Worm (Caenorhabditis elegans): Measurements from ENCODE around the gene rpl-34.

rpl-34 gene

DNA sequence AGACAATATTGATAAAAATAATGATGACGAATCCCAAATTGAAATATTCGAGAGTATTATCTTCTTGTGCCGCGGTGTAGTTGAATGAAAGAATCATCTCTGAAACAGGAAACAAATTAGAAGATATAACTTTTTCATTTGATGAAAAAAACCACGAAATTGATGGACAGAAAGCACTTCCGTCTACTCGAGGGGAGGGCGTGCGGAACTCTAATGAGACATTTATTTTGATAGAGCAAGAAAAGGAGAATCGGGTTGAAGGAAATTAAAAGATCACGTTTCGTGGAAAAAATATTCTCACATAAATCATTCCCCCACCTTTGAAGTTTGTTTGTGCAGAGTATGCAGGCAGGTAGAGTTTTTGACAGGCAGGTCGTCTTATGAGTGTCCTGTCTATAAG is 7.4 kb upstream of the rpl-34 start, which contains the start of gene sre-14:
Gene sre-14 (minus strand): TSS at position 101 of the 400 bp plus-strand sequence.
- TF ChIP-seq med-1 (GFP tag; optimal IDR thresholded peaks at IDR 0.05; ENCODE audit: insufficient read depth) (no peak), T22C8.4 (GFP tag; IDR thresholded peaks at IDR 0.05) (no peak), klf-2 (GFP tag; conservative IDR thresholded peaks at IDR 0.05) (no peak), cog-1 (tag; optimal IDR thresholded peaks at IDR 0.05) (no peak), tab-1 (GFP tag; IDR thresholded peaks at IDR 0.05) (no peak), ztf-23 (GFP tag; IDR thresholded peaks at IDR 0.05) (no peak), ref-1 (GFP tag; conservative IDR thresholded peaks at IDR 0.05) (no peak), ztf-29 (GFP tag; IDR thresholded peaks at IDR 0.05) (no peak), flt-1 (GFP tag; IDR thresholded peaks at IDR 0.05) (no peak)

DNA sequence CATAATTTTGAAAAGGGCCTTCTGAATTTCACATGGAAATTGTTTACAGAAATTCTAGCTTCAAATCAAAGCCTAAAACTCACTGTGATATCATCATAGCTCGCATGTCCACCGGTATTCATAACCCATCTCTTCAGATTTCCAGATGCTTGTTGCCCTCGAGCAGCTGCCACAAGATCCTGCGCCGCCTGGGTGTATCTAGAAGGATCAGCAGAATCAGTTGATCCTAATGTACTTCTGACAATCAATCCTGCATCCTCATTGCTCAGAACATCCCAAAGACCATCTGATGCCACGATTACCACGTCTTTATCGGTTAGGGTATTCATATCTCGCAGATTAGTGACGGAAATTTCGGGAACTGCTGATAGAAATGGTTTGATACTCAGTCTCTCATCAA is 2.9 kb upstream of the rpl-34 start:
- TF ChIP-seq ztf-23 (GFP tag; IDR thresholded peaks at IDR 0.05) (no peak), T22C8.4 (GFP tag; IDR thresholded peaks at IDR 0.05) (no peak), klf-2 (GFP tag; conservative IDR thresholded peaks at IDR 0.05) (no peak), tab-1 (GFP tag; IDR thresholded peaks at IDR 0.05) (no peak), cog-1 (tag; optimal IDR thresholded peaks at IDR 0.05) (no peak), ref-1 (GFP tag; conservative IDR thresholded peaks at IDR 0.05) (no peak), flt-1 (GFP tag; IDR thresholded peaks at IDR 0.05) (no peak), med-1 (GFP tag; optimal IDR thresholded peaks at IDR 0.05; ENCODE audit: insufficient read depth) (no peak), ztf-29 (GFP tag; IDR thresholded peaks at IDR 0.05) (no peak)

DNA sequence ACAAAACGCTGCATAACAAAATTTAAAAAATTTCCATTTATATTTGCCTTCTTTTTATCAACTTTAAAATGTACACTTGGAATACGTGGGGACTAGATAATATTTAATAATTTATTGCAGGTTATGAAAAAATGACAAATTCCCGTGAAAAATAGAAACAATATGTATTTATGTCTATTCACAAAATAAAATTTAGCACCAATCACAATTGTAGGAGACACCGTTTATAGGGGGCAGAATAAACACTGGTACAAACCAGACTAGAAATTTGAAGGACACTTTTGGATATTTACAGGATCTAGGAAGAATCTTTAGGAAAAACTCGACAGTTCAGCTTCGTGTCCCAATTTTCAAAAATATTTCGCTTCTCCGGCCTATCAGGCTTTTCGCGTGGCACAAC is 1.6 kb downstream of the rpl-34 start, which contains the start of gene C42C1.3:
Gene C42C1.3 (minus strand): TSS at position 101 of the 400 bp plus-strand sequence.
- TF ChIP-seq ref-1 (GFP tag; conservative IDR thresholded peaks at IDR 0.05), result no peak
- no peak for TF ChIP-seq klf-2 (GFP tag; conservative IDR thresholded peaks at IDR 0.05)
- TF ChIP-seq ztf-23 (GFP tag; IDR thresholded peaks at IDR 0.05), result no peak
- no peak for TF ChIP-seq tab-1 (GFP tag; IDR thresholded peaks at IDR 0.05)

DNA sequence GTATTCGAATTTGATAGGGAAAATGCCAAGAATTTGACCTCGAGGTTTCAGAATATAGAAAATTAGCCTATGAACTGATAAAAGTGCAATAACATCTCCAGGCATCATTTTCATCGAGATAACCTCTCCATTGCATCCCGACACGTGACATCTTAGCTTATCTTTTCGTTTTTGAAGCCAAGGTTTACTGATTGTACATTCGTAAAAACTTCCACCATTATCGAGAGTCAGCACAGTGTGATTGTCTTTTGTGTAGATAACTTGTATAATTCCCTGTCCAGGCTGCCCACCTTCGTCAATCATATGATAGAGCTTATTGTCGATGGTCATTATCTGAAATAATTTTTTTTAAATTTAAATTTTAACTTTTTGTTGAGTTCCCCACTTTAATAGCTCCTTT is 5.6 kb downstream of the rpl-34 start:
- TF ChIP-seq ztf-29 (GFP tag; IDR thresholded peaks at IDR 0.05), result no peak
- TF ChIP-seq flt-1 (GFP tag; IDR thresholded peaks at IDR 0.05), result no peak
- TF ChIP-seq med-1 (GFP tag; optimal IDR thresholded peaks at IDR 0.05; ENCODE audit: insufficient read depth), result no peak
- TF ChIP-seq ref-1 (GFP tag; conservative IDR thresholded peaks at IDR 0.05), result no peak
- TF ChIP-seq T22C8.4 (GFP tag; IDR thresholded peaks at IDR 0.05), result no peak
- no peak for TF ChIP-seq tab-1 (GFP tag; IDR thresholded peaks at IDR 0.05)
- no peak for TF ChIP-seq cog-1 (tag; optimal IDR thresholded peaks at IDR 0.05)

DNA sequence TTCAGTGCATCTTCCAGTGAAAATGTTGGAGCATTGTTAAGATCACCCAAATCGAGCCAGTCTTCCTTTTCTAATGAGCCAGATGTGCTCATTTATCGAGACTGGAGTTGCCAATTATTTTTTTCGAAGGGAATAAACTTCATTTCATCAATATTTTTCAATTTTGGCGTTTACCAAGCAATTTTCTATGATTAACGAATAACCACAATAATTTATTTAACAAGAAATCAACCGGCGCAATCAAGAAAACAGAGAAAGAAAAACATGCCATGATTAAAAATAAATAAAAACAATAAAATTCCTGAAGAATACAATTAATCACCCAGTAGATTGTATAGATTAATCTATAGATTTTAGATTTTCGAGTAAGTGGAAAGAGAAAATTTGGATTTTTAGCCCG is 7.1 kb downstream of the rpl-34 start, which contains the start of gene vps-8:
Gene vps-8 (minus strand): TSS at position 101 of the 400 bp plus-strand sequence.
- TF ChIP-seq tab-1 (GFP tag; IDR thresholded peaks at IDR 0.05), result no peak
- TF ChIP-seq ref-1 (GFP tag; conservative IDR thresholded peaks at IDR 0.05), result no peak
- no peak for TF ChIP-seq med-1 (GFP tag; optimal IDR thresholded peaks at IDR 0.05; ENCODE audit: insufficient read depth)
- TF ChIP-seq ztf-29 (GFP tag; IDR thresholded peaks at IDR 0.05), result no peak
- TF ChIP-seq klf-2 (GFP tag; conservative IDR thresholded peaks at IDR 0.05), result no peak
- TF ChIP-seq flt-1 (GFP tag; IDR thresholded peaks at IDR 0.05), result no peak
- TF ChIP-seq ztf-23 (GFP tag; IDR thresholded peaks at IDR 0.05), result no peak
- TF ChIP-seq cog-1 (tag; optimal IDR thresholded peaks at IDR 0.05), result no peak
- TF ChIP-seq T22C8.4 (GFP tag; IDR thresholded peaks at IDR 0.05), result no peak

DNA sequence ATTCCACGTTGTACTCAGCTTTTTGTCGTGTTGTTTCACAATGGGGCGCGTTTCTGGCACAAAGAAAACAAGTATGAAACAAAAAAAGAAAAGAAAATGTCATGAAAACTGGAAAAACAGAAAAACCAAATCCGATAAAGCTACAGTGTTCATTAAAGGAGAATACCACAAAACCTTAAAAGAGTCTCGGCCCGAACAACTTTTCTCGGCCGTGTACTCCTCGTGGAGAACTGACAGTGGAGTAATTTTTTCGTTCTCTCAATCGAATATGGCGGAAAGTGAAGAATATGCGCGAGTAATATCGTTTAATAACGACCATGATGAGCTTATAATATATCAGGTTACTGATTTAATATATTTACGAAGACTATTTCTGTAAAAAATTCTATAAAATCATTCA is 9.7 kb downstream of the rpl-34 start, which contains the start of the genes tag-335 and vkmt-1:
Gene tag-335 (minus strand): TSS at position 88 of the 400 bp plus-strand sequence.
Gene vkmt-1 (plus strand): TSS at position 219 of the 400 bp plus-strand sequence.
- no peak for TF ChIP-seq med-1 (GFP tag; optimal IDR thresholded peaks at IDR 0.05; ENCODE audit: insufficient read depth)
- no peak for TF ChIP-seq ztf-23 (GFP tag; IDR thresholded peaks at IDR 0.05)
- TF ChIP-seq klf-2 (GFP tag; conservative IDR thresholded peaks at IDR 0.05), result no peak
- TF ChIP-seq ref-1 (GFP tag; conservative IDR thresholded peaks at IDR 0.05), result no peak
- no peak for TF ChIP-seq ztf-29 (GFP tag; IDR thresholded peaks at IDR 0.05)
- no peak for TF ChIP-seq cog-1 (tag; optimal IDR thresholded peaks at IDR 0.05)
- TF ChIP-seq tab-1 (GFP tag; IDR thresholded peaks at IDR 0.05), result no peak
- no peak for TF ChIP-seq flt-1 (GFP tag; IDR thresholded peaks at IDR 0.05)
- TF ChIP-seq T22C8.4 (GFP tag; IDR thresholded peaks at IDR 0.05), result no peak

DNA sequence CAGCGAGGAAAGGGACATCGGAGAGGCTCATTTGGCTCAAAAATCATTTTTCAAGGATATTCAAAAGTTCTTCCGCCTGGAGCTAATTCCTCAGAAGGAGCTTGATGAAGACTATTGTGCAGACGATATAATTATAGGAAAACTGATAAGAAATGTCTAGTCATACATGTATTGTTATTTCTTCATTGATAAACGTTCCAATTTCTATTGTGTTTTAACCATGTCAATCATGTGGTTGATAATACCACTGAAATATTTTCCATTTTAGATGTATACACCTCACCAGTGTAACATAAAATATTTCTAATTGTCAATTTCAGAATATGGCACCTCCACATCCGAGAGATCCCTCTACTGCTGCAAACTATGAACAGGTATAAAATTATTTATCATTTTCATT is 10.5 kb downstream of the rpl-34 start, which contains the start of gene ltah-1.1:
Gene ltah-1.1 (plus strand): TSS at position 283 of the 400 bp plus-strand sequence.
- TF ChIP-seq cog-1 (tag; optimal IDR thresholded peaks at IDR 0.05), result no peak
- no peak for TF ChIP-seq tab-1 (GFP tag; IDR thresholded peaks at IDR 0.05)
- no peak for TF ChIP-seq T22C8.4 (GFP tag; IDR thresholded peaks at IDR 0.05)
- TF ChIP-seq ztf-23 (GFP tag; IDR thresholded peaks at IDR 0.05), result no peak
- no peak for TF ChIP-seq flt-1 (GFP tag; IDR thresholded peaks at IDR 0.05)
- no peak for TF ChIP-seq med-1 (GFP tag; optimal IDR thresholded peaks at IDR 0.05; ENCODE audit: insufficient read depth)
- TF ChIP-seq ztf-29 (GFP tag; IDR thresholded peaks at IDR 0.05), result no peak
- TF ChIP-seq ref-1 (GFP tag; conservative IDR thresholded peaks at IDR 0.05), result no peak
- TF ChIP-seq klf-2 (GFP tag; conservative IDR thresholded peaks at IDR 0.05), result no peak

DNA sequence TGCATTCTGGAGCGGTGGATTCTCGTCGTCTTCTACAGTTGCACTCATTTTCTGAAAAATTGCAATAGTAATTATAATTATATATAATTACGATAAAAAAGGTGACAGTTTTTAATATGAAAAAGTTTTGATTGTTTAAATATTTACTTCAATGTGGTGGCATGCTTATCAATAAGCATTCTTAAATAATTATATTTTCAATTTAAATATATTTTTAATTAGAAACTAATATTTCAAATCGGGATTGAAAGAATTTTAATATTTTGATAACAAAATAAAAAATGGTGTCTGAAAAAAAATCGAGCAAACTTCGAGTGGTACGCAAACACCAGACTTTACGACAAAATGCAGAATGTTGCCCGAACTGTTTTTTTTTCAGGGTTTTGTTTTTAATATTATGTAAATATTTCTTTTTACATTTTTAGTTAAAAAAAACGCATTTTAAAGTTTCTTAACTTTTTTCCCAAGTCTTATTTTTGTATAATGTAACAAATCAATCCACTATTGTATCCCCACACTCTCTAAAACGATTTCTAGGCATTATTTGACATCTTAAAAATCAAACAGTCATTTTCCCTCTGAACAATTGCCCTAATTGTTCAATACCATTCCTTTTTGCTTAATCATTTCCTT is 13.5 kb downstream of the rpl-34 start, which contains the start of the genes C42C1.12 and C42C1.19:
Gene C42C1.12 (minus strand): TSS at position 51 of the 633 bp plus-strand sequence.
Gene C42C1.19 (plus strand): TSS at position 583 of the 633 bp plus-strand sequence.
- TF ChIP-seq flt-1 (GFP tag; IDR thresholded peaks at IDR 0.05), result no peak
- TF ChIP-seq med-1 (GFP tag; optimal IDR thresholded peaks at IDR 0.05; ENCODE audit: insufficient read depth), result no peak
- no peak for TF ChIP-seq cog-1 (tag; optimal IDR thresholded peaks at IDR 0.05)
- TF ChIP-seq T22C8.4 (GFP tag; IDR thresholded peaks at IDR 0.05), result no peak
- TF ChIP-seq ztf-23 (GFP tag; IDR thresholded peaks at IDR 0.05), result no peak
- TF ChIP-seq klf-2 (GFP tag; conservative IDR thresholded peaks at IDR 0.05), result no peak
- TF ChIP-seq tab-1 (GFP tag; IDR thresholded peaks at IDR 0.05), result no peak
- no peak for TF ChIP-seq ztf-29 (GFP tag; IDR thresholded peaks at IDR 0.05)
- TF ChIP-seq ref-1 (GFP tag; conservative IDR thresholded peaks at IDR 0.05), result no peak

DNA sequence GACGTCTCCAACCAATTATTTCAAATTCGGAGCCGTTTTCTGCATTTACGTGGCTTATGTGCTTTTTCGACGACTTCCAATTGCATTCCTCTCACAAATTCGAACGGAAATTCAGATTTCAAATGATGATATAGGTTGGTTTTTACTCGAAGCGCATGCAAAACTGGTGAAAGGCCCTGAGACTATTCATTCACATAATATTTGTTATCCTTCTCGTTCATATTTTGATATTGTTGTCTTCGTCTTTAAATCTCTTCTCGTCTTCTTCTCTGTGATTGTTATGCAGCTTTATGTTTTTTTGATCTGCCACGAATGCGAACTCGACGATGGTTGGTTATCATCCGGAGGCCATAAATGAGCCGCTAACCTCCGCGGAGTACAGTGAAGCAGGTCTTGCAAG is 14.1 kb downstream of the rpl-34 start, which contains the start of gene hpo-12:
Gene hpo-12 (plus strand): TSS at position 301 of the 400 bp plus-strand sequence.
- no peak for TF ChIP-seq flt-1 (GFP tag; IDR thresholded peaks at IDR 0.05)
- TF ChIP-seq tab-1 (GFP tag; IDR thresholded peaks at IDR 0.05), result no peak
- no peak for TF ChIP-seq ref-1 (GFP tag; conservative IDR thresholded peaks at IDR 0.05)
- TF ChIP-seq med-1 (GFP tag; optimal IDR thresholded peaks at IDR 0.05; ENCODE audit: insufficient read depth), result no peak
- no peak for TF ChIP-seq klf-2 (GFP tag; conservative IDR thresholded peaks at IDR 0.05)
- TF ChIP-seq ztf-29 (GFP tag; IDR thresholded peaks at IDR 0.05), result no peak

Data from whole organism, midembryonic.